Fruit fly (Drosophila melanogaster) whole organism, wandering third instar larva: ENCODE data around the gene CG18596.
A peak's percentile ranks its signal among the peaks of the same experiment; 100 is the strongest.

Experiments used
- Abd-B ChIP-seq: fragments of >200 bp; optimal IDR thresholded peaks from 2 replicates; lab custom pipeline; 2017; ENCODE audit warnings: missing biosample characterization, missing genetic modification characterization
- CG32264 ChIP-seq: fragments of 200-800 bp; sonication (Bioruptor generic); optimal IDR thresholded peaks from 2 replicates; lab custom pipeline; 2016; ENCODE audit warnings: missing biosample characterization, missing genetic modification characterization
- CG9705 ChIP-seq: fragments of 200-800 bp; sonication (Bioruptor generic); optimal IDR thresholded peaks from 2 replicates; lab custom pipeline; 2018; ENCODE audit warnings: missing biosample characterization, mild to moderate bottlenecking, missing genetic modification characterization
- CrebA ChIP-seq: fragments of 200-800 bp; sonication (Bioruptor generic); optimal IDR thresholded peaks from 2 replicates; lab custom pipeline; 2016; ENCODE audit warnings: missing biosample characterization, mild to moderate bottlenecking, missing genetic modification characterization, borderline replicate concordance
- Dfd ChIP-seq: fragments of >200 bp; optimal IDR thresholded peaks from 2 replicates; lab custom pipeline; 2017; ENCODE audit warnings: missing biosample characterization, missing genetic modification characterization
- Dif ChIP-seq: fragments of 200-275, 200-300 bp; sonication (Bioruptor generic); optimal IDR thresholded peaks from 2 replicates; lab custom pipeline; 2018; ENCODE audit warnings: missing biosample characterization, missing genetic modification characterization; ENCODE audit not compliant: partially characterized antibody
- GATAd ChIP-seq: sonication (Bioruptor generic); optimal IDR thresholded peaks from 2 replicates; lab custom pipeline; 2016; ENCODE audit warnings: missing biosample characterization, missing genetic modification characterization
- HLH106 ChIP-seq: fragments of 200-800 bp; optimal IDR thresholded peaks from 3 replicates; lab custom pipeline; 2019; ENCODE audit warnings: missing biosample characterization, mild to moderate bottlenecking, missing genetic modification characterization, moderate library complexity
- Hr78 ChIP-seq: fragments of >200 bp; optimal IDR thresholded peaks from 2 replicates; lab custom pipeline; 2017; ENCODE audit warnings: missing biosample characterization, missing genetic modification characterization
- Jra ChIP-seq: sonication (Bioruptor generic); optimal IDR thresholded peaks from 2 replicates; lab custom pipeline; 2016; ENCODE audit warnings: missing biosample characterization, missing genetic modification characterization
- Mio ChIP-seq: sonication (Bioruptor generic); optimal IDR thresholded peaks from 2 replicates; lab custom pipeline; 2016; ENCODE audit warnings: missing biosample characterization, missing genetic modification characterization
- Myc ChIP-seq: fragments of >200 bp; optimal IDR thresholded peaks from 2 replicates; lab custom pipeline; 2017
- N ChIP-seq: fragments of >200 bp; optimal IDR thresholded peaks from 2 replicates; lab custom pipeline; 2018; ENCODE audit warnings: missing biosample characterization, missing external identifiers, missing genetic modification characterization
- OdsH ChIP-seq: fragments of 200-800 bp; sonication (Bioruptor generic); optimal IDR thresholded peaks from 2 replicates; lab custom pipeline; 2016; ENCODE audit warnings: missing biosample characterization, mild to moderate bottlenecking, missing genetic modification characterization
- Sp1 ChIP-seq: fragments of 200-800 bp; sonication (Bioruptor generic); optimal IDR thresholded peaks from 3 replicates; lab custom pipeline; 2019; ENCODE audit warnings: missing biosample characterization, mild to moderate bottlenecking, missing genetic modification characterization, moderate library complexity
- br ChIP-seq: fragments of 200-800 bp; sonication (Bioruptor generic); optimal IDR thresholded peaks from 2 replicates; lab custom pipeline; 2016; ENCODE audit warnings: missing biosample characterization, missing genetic modification characterization
- brk ChIP-seq: fragments of 200-800 bp; sonication (Bioruptor generic); optimal IDR thresholded peaks from 2 replicates; lab custom pipeline; 2016; ENCODE audit warnings: missing biosample characterization, mild to moderate bottlenecking, missing genetic modification characterization
- dl ChIP-seq, 2 experiments: fragments of 175-275, 200-275 bp in 1 of 2; fragments of 200-275 bp in 1 of 2; sonication (Bioruptor generic); optimal IDR thresholded peaks; lab custom pipeline; 2018; ENCODE audit warnings: mild to moderate bottlenecking in 2 of 2, missing biosample characterization in 2 of 2, missing genetic modification characterization in 2 of 2, moderate library complexity in 2 of 2; ENCODE audit not compliant: partially characterized antibody in 2 of 2, insufficient read depth in 1 of 2
- dsf ChIP-seq: sonication (Bioruptor generic); optimal IDR thresholded peaks from 2 replicates; lab custom pipeline; 2016; ENCODE audit warnings: missing biosample characterization, missing genetic modification characterization, borderline replicate concordance
- ey ChIP-seq: fragments of 200-800 bp; sonication (Bioruptor generic); optimal IDR thresholded peaks from 2 replicates; lab custom pipeline; 2016; ENCODE audit warnings: missing biosample characterization, missing genetic modification characterization
- foxo ChIP-seq, 2 experiments: fragments of 200-800 bp; sonication (Bioruptor generic); optimal IDR thresholded peaks; 2 replicates in 1 of 2; 3 replicates in 1 of 2; lab custom pipeline; 2016 to 2017; ENCODE audit warnings: missing biosample characterization in 2 of 2, missing genetic modification characterization in 2 of 2
- fru ChIP-seq: fragments of 200-800 bp; sonication (Bioruptor generic); optimal IDR thresholded peaks from 3 replicates; lab custom pipeline; 2016; ENCODE audit warnings: missing biosample characterization, mild to moderate bottlenecking, missing genetic modification characterization
- h ChIP-seq: fragments of 200-800 bp; sonication (Bioruptor generic); optimal IDR thresholded peaks from 3 replicates; lab custom pipeline; 2016; ENCODE audit warnings: missing biosample characterization, mild to moderate bottlenecking, missing genetic modification characterization
- jim ChIP-seq: fragments of 175-275, 200-325 bp; sonication (Bioruptor generic); optimal IDR thresholded peaks from 2 replicates; lab custom pipeline; 2016; ENCODE audit warnings: missing biosample characterization, mild to moderate bottlenecking, missing genetic modification characterization
- lola ChIP-seq: fragments of >200 bp; optimal IDR thresholded peaks from 2 replicates; lab custom pipeline; 2017; ENCODE audit warnings: missing biosample characterization, missing genetic modification characterization
- pan ChIP-seq: fragments of >200 bp; optimal IDR thresholded peaks from 2 replicates; lab custom pipeline; 2017
- psq ChIP-seq: fragments of 200-800 bp; sonication (Bioruptor generic); optimal IDR thresholded peaks from 3 replicates; lab custom pipeline; 2017; ENCODE audit warnings: missing biosample characterization, mild to moderate bottlenecking, missing genetic modification characterization, moderate library complexity
- rgr ChIP-seq: fragments of 200-800 bp; sonication (Bioruptor generic); optimal IDR thresholded peaks from 3 replicates; lab custom pipeline; 2016; ENCODE audit warnings: missing biosample characterization, mild to moderate bottlenecking, missing genetic modification characterization
- sage ChIP-seq: fragments of 200-800 bp; sonication (Bioruptor generic); optimal IDR thresholded peaks from 2 replicates; lab custom pipeline; 2016; ENCODE audit warnings: missing biosample characterization, mild to moderate bottlenecking, missing genetic modification characterization
- sv ChIP-seq: fragments of 200-800 bp; sonication (Bioruptor generic); optimal IDR thresholded peaks from 3 replicates; lab custom pipeline; 2016; ENCODE audit warnings: missing biosample characterization, missing genetic modification characterization
- tai ChIP-seq: sonication (Bioruptor generic); optimal IDR thresholded peaks from 2 replicates; lab custom pipeline; 2016; ENCODE audit warnings: missing biosample characterization, missing genetic modification characterization
- usp ChIP-seq: fragments of >200 bp; optimal IDR thresholded peaks from 2 replicates; lab custom pipeline; 2017; ENCODE audit warnings: missing biosample characterization, missing genetic modification characterization
- woc ChIP-seq: sonication (Bioruptor generic); optimal IDR thresholded peaks from 2 replicates; lab custom pipeline; 2016; ENCODE audit warnings: missing biosample characterization, mild to moderate bottlenecking, missing genetic modification characterization

CG18596 gene

DNA sequence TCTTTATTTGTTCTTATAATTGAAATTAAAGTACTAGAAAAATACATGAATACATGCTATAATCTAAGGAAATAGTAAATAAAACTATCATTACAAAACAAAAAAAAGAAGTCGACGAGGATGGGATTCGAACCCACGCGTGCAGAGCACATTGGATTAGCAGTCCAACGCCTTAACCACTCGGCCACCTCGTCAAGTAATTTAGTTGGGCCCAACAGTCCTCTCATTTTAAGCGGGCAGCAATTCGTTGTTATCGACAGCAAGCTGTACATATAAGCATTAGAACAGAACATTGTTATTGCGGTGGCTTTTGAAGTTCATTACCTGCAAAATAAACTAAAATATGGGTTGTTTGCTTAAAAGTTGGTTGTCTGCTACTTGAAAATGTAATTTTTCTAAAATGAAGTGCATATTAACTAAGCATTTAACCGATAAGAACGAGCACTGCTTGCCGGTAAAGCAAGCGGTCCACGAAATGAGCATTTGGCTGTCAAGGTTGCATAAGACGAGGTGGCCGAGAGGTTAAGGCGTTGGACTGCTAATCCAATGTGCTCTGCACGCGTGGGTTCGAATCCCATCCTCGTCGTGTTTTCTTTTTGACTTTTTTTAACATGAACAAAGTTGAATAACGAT, 21.5 kb downstream of the CG18596 start:
- no peak for TF ChIP-seq jim (GFP tag; lab: Kevin White, UChicago)
- no peak for TF ChIP-seq Dif (GFP tag; lab: Kevin White, UChicago)
- peak; percentile 77 for TF ChIP-seq N (GFP tag; lab: Kevin White, UChicago)
- no peak for TF ChIP-seq Sp1
- no peak for TF ChIP-seq woc (GFP tag; lab: Kevin White, UChicago)
- no peak for TF ChIP-seq psq (GFP tag; lab: Kevin White, UChicago)
- TF ChIP-seq Abd-B (GFP tag; lab: Kevin White, UChicago), result peak; percentile 14
- TF ChIP-seq ey (GFP tag; lab: Kevin White, UChicago), result no peak
- no peak for TF ChIP-seq brk (GFP tag; lab: Kevin White, UChicago)
- peak; percentile 23 for TF ChIP-seq Myc (lab: Kevin White, UChicago)
- no peak for TF ChIP-seq dsf (GFP tag; lab: Kevin White, UChicago)
- TF ChIP-seq Jra (GFP tag; lab: Kevin White, UChicago), result no peak
- TF ChIP-seq CG32264 (GFP tag; lab: Kevin White, UChicago), result no peak
- no peak for TF ChIP-seq h
- TF ChIP-seq tai, result no peak
- TF ChIP-seq HLH106 (tag; lab: Kevin White, UChicago), result no peak

dm6 chr3R:22400246-22400645, 24.5 kb downstream of the CG18596 start:
- TF ChIP-seq Dfd (GFP tag; lab: Kevin White, UChicago) (no peak), sv (GFP tag; lab: Kevin White, UChicago) (peak; percentile 18), GATAd (GFP tag; lab: Kevin White, UChicago) (no peak), usp (GFP tag; lab: Kevin White, UChicago) (no peak), Hr78 (GFP tag; lab: Kevin White, UChicago) (no peak)
- TF ChIP-seq, all 38 proteins: peak for 1

dm6 chr3R:22402355-22402754, 26.6 kb downstream of the CG18596 start, which contains the start of gene CG13856:
CG13856 (plus strand) TSS chr3R:22402655.
- no peak for TF ChIP-seq CG9705 (GFP tag; lab: Kevin White, UChicago)
- no peak for TF ChIP-seq foxo (GFP tag; optimal IDR thresholded peaks at IDR 0.05; lab: Kevin White, UChicago)
- TF ChIP-seq Mio (GFP tag; lab: Kevin White, UChicago), result no peak
- TF ChIP-seq dl (GFP tag; optimal IDR thresholded peaks at IDR 0.05; lab: Kevin White, UChicago; ENCODE audit: insufficient read depth in 1 of 2, partially characterized antibody in 2 of 2), result no peak
- no peak for TF ChIP-seq br (GFP tag; lab: Kevin White, UChicago)
- no peak for TF ChIP-seq OdsH
- no peak for TF ChIP-seq tai
- TF ChIP-seq Myc (lab: Kevin White, UChicago), result no peak
- TF ChIP-seq pan (lab: Kevin White, UChicago), result no peak

dm6 chr3R:22405639-22406038, 29.9 kb downstream of the CG18596 start, which contains the start of gene CG13855:
CG13855 (plus strand) TSS chr3R:22405939.
- TF ChIP-seq woc (GFP tag; lab: Kevin White, UChicago) (no peak), N (GFP tag; lab: Kevin White, UChicago) (no peak), rgr (no peak), h (no peak), ey (GFP tag; lab: Kevin White, UChicago) (no peak), usp (GFP tag; lab: Kevin White, UChicago) (no peak), lola (GFP tag; lab: Kevin White, UChicago) (no peak), CrebA (GFP tag; lab: Kevin White, UChicago) (no peak), brk (GFP tag; lab: Kevin White, UChicago) (no peak), jim (GFP tag; lab: Kevin White, UChicago) (no peak), foxo (GFP tag; optimal IDR thresholded peaks at IDR 0.05; lab: Kevin White, UChicago) (no peak), sage (GFP tag; lab: Kevin White, UChicago) (no peak), CG9705 (GFP tag; lab: Kevin White, UChicago) (no peak), tai (no peak), sv (GFP tag; lab: Kevin White, UChicago) (no peak), psq (GFP tag; lab: Kevin White, UChicago) (no peak), fru (GFP tag; lab: Kevin White, UChicago) (no peak), Sp1 (no peak), OdsH (no peak)
